Fruit fly (Drosophila melanogaster) whole organism, embryonic: ENCODE results near the gene CG33346.

Experiments
- Abd-B ChIP-seq: fragments of 200-800 bp; sonication (Bioruptor generic); optimal IDR thresholded peaks from 2 replicates; lab custom pipeline; 2018; ENCODE audit warnings: missing biosample characterization, mild to moderate bottlenecking, missing genetic modification characterization, moderate library complexity
- Awh ChIP-seq: fragments of 200-800 bp; sonication (Bioruptor generic); IDR thresholded peaks from 2 replicates; pipeline ENCODE4, ENCODE4 v1.3.6; 2022; ENCODE audit warnings: missing biosample characterization, missing genetic modification characterization
- CG11560 ChIP-seq: fragments of 200-800 bp; sonication (Bioruptor generic); IDR thresholded peaks from 3 replicates; pipeline ENCODE4 v1.3.6; 2022; ENCODE audit warnings: missing biosample characterization, missing genetic modification characterization
- CG11696 ChIP-seq: fragments of 200-800 bp; sonication (Bioruptor generic); IDR thresholded peaks from 2 replicates; pipeline ENCODE4 v1.3.6; 2022; ENCODE audit warnings: missing biosample characterization, missing genetic modification characterization
- CG13775 ChIP-seq: fragments of 200-800 bp; sonication (Bioruptor generic); optimal IDR thresholded peaks from 3 replicates; lab custom pipeline; 2017; ENCODE audit warnings: missing biosample characterization, mild to moderate bottlenecking, missing genetic modification characterization
- CG14965 ChIP-seq: fragments of 200-800 bp; sonication (Bioruptor generic); optimal IDR thresholded peaks from 2 replicates; lab custom pipeline; 2016; ENCODE audit warnings: missing biosample characterization, missing genetic modification characterization, borderline replicate concordance
- CG1647 ChIP-seq: fragments of 200-800 bp; sonication (Bioruptor generic); optimal IDR thresholded peaks from 3 replicates; lab custom pipeline; 2016; ENCODE audit warnings: missing biosample characterization, missing genetic modification characterization
- CG16779 ChIP-seq: fragments of 200-800 bp; sonication (Bioruptor generic); IDR thresholded peaks from 2 replicates; pipeline ENCODE4 v1.3.6; 2022; ENCODE audit warnings: missing biosample characterization, missing genetic modification characterization
- CG16815 ChIP-seq: fragments of 200-800 bp; sonication (Bioruptor generic); optimal IDR thresholded peaks from 3 replicates; lab custom pipeline; 2017; ENCODE audit warnings: missing biosample characterization, mild to moderate bottlenecking, missing genetic modification characterization
- CG17612 ChIP-seq: fragments of 200-800 bp; sonication (Bioruptor generic); IDR thresholded peaks from 2 replicates; pipeline ENCODE4 v1.3.6; 2022; ENCODE audit warnings: missing biosample characterization, missing genetic modification characterization
- CG2129 ChIP-seq: fragments of 200-800 bp; sonication (Bioruptor generic); IDR thresholded peaks from 2 replicates; pipeline ENCODE4 v1.3.6; 2022; ENCODE audit warnings: missing biosample characterization, missing genetic modification characterization; ENCODE audit not compliant: partially characterized antibody
- CG2889 ChIP-seq: fragments of 200-800 bp; sonication (Bioruptor generic); IDR thresholded peaks from 3 replicates; pipeline ENCODE4 v1.3.6; 2022; ENCODE audit warnings: missing biosample characterization, missing genetic modification characterization
- CG30020 ChIP-seq: fragments of 200-800 bp; optimal IDR thresholded peaks from 2 replicates; lab custom pipeline; 2019; ENCODE audit warnings: missing biosample characterization, mild to moderate bottlenecking, missing genetic modification characterization, moderate library complexity
- CG31365 ChIP-seq: fragments of 200-800 bp; sonication (Bioruptor generic); optimal IDR thresholded peaks from 2 replicates; lab custom pipeline; 2018; ENCODE audit warnings: missing biosample characterization, mild to moderate bottlenecking, missing genetic modification characterization
- CG34422 ChIP-seq: fragments of 200-800 bp; sonication (Bioruptor generic); IDR thresholded peaks from 3 replicates; pipeline ENCODE4 v1.3.6; 2022; ENCODE audit warnings: missing biosample characterization, missing genetic modification characterization
- CG3995 ChIP-seq: fragments of 200-800 bp; sonication (Bioruptor generic); optimal IDR thresholded peaks from 3 replicates; lab custom pipeline; 2016; ENCODE audit warnings: missing biosample characterization, missing genetic modification characterization
- CG6791 ChIP-seq: fragments of 200-800 bp; sonication (Bioruptor generic); IDR thresholded peaks from 3 replicates; pipeline ENCODE4 v1.3.6; 2022; ENCODE audit warnings: missing biosample characterization, missing genetic modification characterization; ENCODE audit not compliant: partially characterized antibody
- CG6854 ChIP-seq: fragments of 200-800 bp; sonication (Bioruptor generic); optimal IDR thresholded peaks from 3 replicates; lab custom pipeline; 2017; ENCODE audit warnings: missing biosample characterization, mild to moderate bottlenecking, missing genetic modification characterization
- CG9797 ChIP-seq: fragments of 200-800 bp; sonication (Bioruptor generic); optimal IDR thresholded peaks from 3 replicates; lab custom pipeline; 2018; ENCODE audit warnings: missing biosample characterization, mild to moderate bottlenecking, missing genetic modification characterization
- Fer1 ChIP-seq: fragments of 200-800 bp; sonication (Bioruptor generic); optimal IDR thresholded peaks from 2 replicates; lab custom pipeline; 2017; ENCODE audit warnings: missing biosample characterization, mild to moderate bottlenecking, missing genetic modification characterization
- Fer2 ChIP-seq: fragments of 200-800 bp; sonication (Bioruptor generic); optimal IDR thresholded peaks from 2 replicates; lab custom pipeline; 2018; ENCODE audit warnings: missing biosample characterization, mild to moderate bottlenecking, missing genetic modification characterization, moderate library complexity
- Hand ChIP-seq: fragments of 200-800 bp; sonication (Bioruptor generic); optimal IDR thresholded peaks from 2 replicates; lab custom pipeline; 2017; ENCODE audit warnings: mild to moderate bottlenecking, missing biosample characterization, missing genetic modification reagents, missing genetic modification characterization
- Hmr ChIP-seq: fragments of 200-800 bp; sonication (Bioruptor generic); optimal IDR thresholded peaks from 3 replicates; lab custom pipeline; 2017; ENCODE audit warnings: mild to moderate bottlenecking, missing biosample characterization, missing genetic modification reagents, missing genetic modification characterization
- MTF-1 ChIP-seq: fragments of 200-800 bp; sonication (Bioruptor generic); optimal IDR thresholded peaks from 2 replicates; lab custom pipeline; 2018; ENCODE audit warnings: missing biosample characterization, mild to moderate bottlenecking, missing genetic modification characterization, borderline replicate concordance
- Mes4 ChIP-seq: fragments of 200-800 bp; sonication (Bioruptor generic); optimal IDR thresholded peaks from 2 replicates; lab custom pipeline; 2016; ENCODE audit warnings: missing biosample characterization, missing genetic modification characterization
- Pdp1 ChIP-seq, 2 experiments: fragments of 200-800 bp; sonication (Bioruptor generic); optimal IDR thresholded peaks; 3 replicates each; lab custom pipeline; 2016; ENCODE audit warnings: missing biosample characterization in 2 of 2, missing genetic modification characterization in 2 of 2, mild to moderate bottlenecking in 1 of 2, moderate library complexity in 1 of 2
- Tbp ChIP-seq: fragments of >200 bp; optimal IDR thresholded peaks from 2 replicates; lab custom pipeline; 2018; ENCODE audit warnings: missing biosample characterization, missing genetic modification characterization
- bab2 ChIP-seq: fragments of 200-800 bp; sonication (Bioruptor generic); optimal IDR thresholded peaks from 2 replicates; lab custom pipeline; 2016; ENCODE audit warnings: missing biosample characterization, missing genetic modification characterization
- corto ChIP-seq: fragments of 200-800 bp; sonication (Bioruptor generic); optimal IDR thresholded peaks from 2 replicates; lab custom pipeline; 2016; ENCODE audit warnings: missing biosample characterization, mild to moderate bottlenecking, missing genetic modification characterization, moderate library complexity
- croc ChIP-seq: fragments of 200-800 bp; sonication (Bioruptor generic); conservative IDR thresholded peaks from 3 replicates; pipeline ENCODE4 v1.3.6; 2022; ENCODE audit warnings: missing biosample characterization, missing genetic modification characterization
- crp ChIP-seq, 2 experiments: fragments of 200-800 bp; sonication (Bioruptor generic); optimal IDR thresholded peaks; 2 replicates in 1 of 2; 3 replicates in 1 of 2; lab custom pipeline; 2017; ENCODE audit warnings: missing biosample characterization in 2 of 2, missing genetic modification characterization in 2 of 2, mild to moderate bottlenecking in 1 of 2, moderate library complexity in 1 of 2
- dpn ChIP-seq, 2 experiments: fragments of 200-800 bp; sonication (Bioruptor generic); optimal IDR thresholded peaks; 3 replicates each; lab custom pipeline; 2016; ENCODE audit warnings: missing biosample characterization in 2 of 2, missing genetic modification characterization in 2 of 2
- ewg ChIP-seq: fragments of 200-800 bp; sonication (Bioruptor generic); optimal IDR thresholded peaks from 3 replicates; lab custom pipeline; 2017; ENCODE audit warnings: mild to moderate bottlenecking, missing biosample characterization, missing genetic modification reagents, missing genetic modification characterization
- gcm2 ChIP-seq: fragments of 200-800 bp; sonication (Bioruptor generic); optimal IDR thresholded peaks from 2 replicates; lab custom pipeline; 2016; ENCODE audit warnings: missing biosample characterization, missing genetic modification characterization
- gsb ChIP-seq: fragments of 200-800 bp; sonication (Bioruptor generic); IDR thresholded peaks from 2 replicates; pipeline ENCODE4 v1.3.6; 2022; ENCODE audit warnings: missing biosample characterization, missing genetic modification characterization
- ham ChIP-seq: fragments of 200-800 bp; sonication (Bioruptor generic); IDR thresholded peaks from 2 replicates; pipeline ENCODE4 v1.3.6; 2022; ENCODE audit warnings: missing biosample characterization, missing genetic modification characterization
- jing ChIP-seq: fragments of 200-800 bp; sonication (Bioruptor generic); optimal IDR thresholded peaks from 2 replicates; lab custom pipeline; 2018; ENCODE audit warnings: missing biosample characterization, mild to moderate bottlenecking, missing genetic modification characterization
- klu ChIP-seq: fragments of 200-800 bp; sonication (Bioruptor generic); IDR thresholded peaks from 2 replicates; pipeline ENCODE4 v1.3.6; 2022; ENCODE audit warnings: missing biosample characterization, missing genetic modification characterization
- lilli ChIP-seq: fragments of 200-800 bp; sonication (Bioruptor generic); optimal IDR thresholded peaks from 3 replicates; lab custom pipeline; 2016; ENCODE audit warnings: missing biosample characterization, missing genetic modification characterization
- lmd ChIP-seq: fragments of 200-800 bp; sonication (Bioruptor generic); IDR thresholded peaks from 2 replicates; pipeline ENCODE4 v1.3.6; 2022; ENCODE audit warnings: missing biosample characterization, missing genetic modification characterization
- lola ChIP-seq, 3 experiments: fragments of >200 bp in 2 of 3; fragments of 200-800 bp in 1 of 3; sonication (Bioruptor generic) in 1 of 3; optimal IDR thresholded peaks; 2 replicates each; lab custom pipeline; 2017 to 2019; ENCODE audit warnings: missing biosample characterization in 3 of 3, missing genetic modification characterization in 3 of 3, mild to moderate bottlenecking in 1 of 3, moderate library complexity in 1 of 3
- odd ChIP-seq: fragments of 200-800 bp; sonication (Bioruptor generic); optimal IDR thresholded peaks from 2 replicates; lab custom pipeline; 2017; ENCODE audit warnings: missing biosample characterization, mild to moderate bottlenecking, missing genetic modification characterization
- otp ChIP-seq: fragments of 200-800 bp; sonication (Bioruptor generic); IDR thresholded peaks from 3 replicates; pipeline ENCODE4, ENCODE4 v1.3.6; 2022; ENCODE audit warnings: missing biosample characterization, missing genetic modification characterization
- pho ChIP-seq: fragments of 200-800 bp; sonication (Bioruptor generic); optimal IDR thresholded peaks from 2 replicates; lab custom pipeline; 2016; ENCODE audit warnings: missing biosample characterization, missing genetic modification characterization
- phol ChIP-seq: fragments of 200-800 bp; sonication (Bioruptor generic); optimal IDR thresholded peaks from 3 replicates; lab custom pipeline; 2018; ENCODE audit warnings: missing biosample characterization, mild to moderate bottlenecking, missing genetic modification characterization, moderate library complexity
- slp2 ChIP-seq: fragments of 200-800 bp; sonication (Bioruptor generic); optimal IDR thresholded peaks from 2 replicates; lab custom pipeline; 2016; ENCODE audit warnings: missing biosample characterization, missing genetic modification characterization
- ssp ChIP-seq: fragments of 200-800 bp; sonication (Bioruptor generic); IDR thresholded peaks from 2 replicates; pipeline ENCODE4 v1.3.6; 2022; ENCODE audit warnings: missing biosample characterization, missing genetic modification characterization
- ttk ChIP-seq: fragments of 200-800 bp; sonication (Bioruptor generic); IDR thresholded peaks from 2 replicates; pipeline ENCODE4 v2.1.2; 2022; ENCODE audit warnings: missing biosample characterization, missing genetic modification characterization
- z ChIP-seq: fragments of 200-800 bp; sonication (Bioruptor generic); IDR thresholded peaks from 3 replicates; pipeline ENCODE4 v1.3.6; 2022; ENCODE audit warnings: missing biosample characterization, missing genetic modification characterization

CG33346 gene

dm6 chr3R:28676870-28677526 is 8.0 kb downstream of the CG33346 start (continued):
- no peak for TF ChIP-seq CG2129
- TF ChIP-seq ewg (GFP tag; lab: Kevin White, UChicago) = peak; percentile 1
- no peak; the same call in 2 of the 3 replicates for TF ChIP-seq CG11560
- peak; percentile 36; the same call in 1 of the 2 replicates for TF ChIP-seq ssp
- no peak for TF ChIP-seq Hand
- TF ChIP-seq z (GFP tag; lab: Robert Waterston, UW) = no peak
- peak; percentile 12 for TF ChIP-seq phol (tag; lab: Kevin White, UChicago)
- TF ChIP-seq lola (GFP tag; optimal IDR thresholded peaks at IDR 0.05; lab: Kevin White, UChicago) = no peak
- TF ChIP-seq bab2 = no peak
- peak; percentile 57 for TF ChIP-seq Awh (GFP tag; lab: Robert Waterston, UW)
- TF ChIP-seq Tbp (GFP tag; lab: Kevin White, UChicago) = no peak
- TF ChIP-seq CG6791 (GFP tag; lab: Robert Waterston, UW) = no peak
- no peak for TF ChIP-seq CG9797 (GFP tag; lab: Kevin White, UChicago)
- no peak for TF ChIP-seq CG17612 (GFP tag; lab: Robert Waterston, UW)
- peak; percentile 30 to 61 for TF ChIP-seq Pdp1 (GFP tag; optimal IDR thresholded peaks at IDR 0.05; lab: Kevin White, UChicago)
- TF ChIP-seq Fer1 = peak; percentile 63
- no peak for TF ChIP-seq Mes4
- no peak for TF ChIP-seq corto (GFP tag; lab: Kevin White, UChicago)
- TF ChIP-seq Fer2 = no peak
- TF ChIP-seq otp (GFP tag; lab: Robert Waterston, UW) = no peak
- no peak for TF ChIP-seq CG31365 (tag; lab: Kevin White, UChicago)
- no peak for TF ChIP-seq ham (GFP tag; lab: Robert Waterston, UW)
- TF ChIP-seq lmd = peak; percentile 78
- TF ChIP-seq CG16779 (GFP tag; lab: Robert Waterston, UW) = no peak
- TF ChIP-seq crp (GFP tag; optimal IDR thresholded peaks at IDR 0.05; lab: Kevin White, UChicago) = no peak
- 0 out of 2 replicates have a peak, but pooled peaks have one; percentile 47 for TF ChIP-seq CG11696 (GFP tag; lab: Robert Waterston, UW)
- TF ChIP-seq CG16815 (GFP tag; lab: Kevin White, UChicago) = no peak
- peak; percentile 62 for TF ChIP-seq gsb (GFP tag; lab: Robert Waterston, UW)
- TF ChIP-seq croc (GFP tag; lab: Robert Waterston, UW) = no peak
- peak; percentile 28 for TF ChIP-seq CG6854 (GFP tag; lab: Kevin White, UChicago)
- TF ChIP-seq lilli (GFP tag; lab: Kevin White, UChicago) = peak; percentile 67
- TF ChIP-seq Abd-B = peak; percentile 53
- no peak for TF ChIP-seq pho (GFP tag; lab: Kevin White, UChicago)
- TF ChIP-seq CG3995 (GFP tag; lab: Kevin White, UChicago) = no peak
- peak; percentile 37 for TF ChIP-seq Hmr (GFP tag; lab: Kevin White, UChicago)
- TF ChIP-seq CG1647 = no peak
- 0 out of 2 replicates have a peak, but pooled peaks have one; percentile 14 for TF ChIP-seq klu (GFP tag; lab: Robert Waterston, UW)
- TF ChIP-seq jing (GFP tag; lab: Kevin White, UChicago) = no peak
- TF ChIP-seq ttk = peak; percentile 46; the same call in 1 of the 2 replicates
- TF ChIP-seq slp2 (GFP tag; lab: Kevin White, UChicago) = no peak
- no peak for TF ChIP-seq CG14965
- TF ChIP-seq MTF-1 (GFP tag; lab: Kevin White, UChicago) = no peak
- TF ChIP-seq CG34422 (GFP tag; lab: Robert Waterston, UW) = 0 out of 3 replicates have a peak, but pooled peaks have one; percentile 56
- TF ChIP-seq odd (GFP tag; lab: Kevin White, UChicago) = no peak
- TF ChIP-seq gcm2 = no peak
- peak in 1 of 2 experiments; percentile 67 for TF ChIP-seq dpn (GFP tag; optimal IDR thresholded peaks at IDR 0.05; lab: Kevin White, UChicago)
- no peak for TF ChIP-seq CG13775
- TF ChIP-seq CG2889 (GFP tag; lab: Robert Waterston, UW) = 0 out of 3 replicates have a peak, but pooled peaks have one; percentile 12
- no peak for TF ChIP-seq CG30020
